Worm (Caenorhabditis elegans): ENCODE measurements around the gene T28A8.5.

- no peak for TF ChIP-seq skn-1 (tag; optimal IDR thresholded peaks at IDR 0.05)
- TF ChIP-seq nhr-10 (tag; optimal IDR thresholded peaks at IDR 0.05) = no peak
- TF ChIP-seq nhr-11 (tag; optimal IDR thresholded peaks at IDR 0.05) = no peak
- TF ChIP-seq R02D3.7 (tag; optimal IDR thresholded peaks at IDR 0.05) = no peak
Observed at ce11 chrIII:13457305-13457704, 44.1 kb upstream of the T28A8.5 start.

All from whole organism, L2 larva.